Fruit fly (Drosophila melanogaster) whole organism, embryonic: ENCODE data around the gene Ing5.

Source experiments
- Atf6 ChIP-seq: fragments of 200-800 bp; sonication (Bioruptor generic); IDR thresholded peaks from 2 replicates; pipeline ENCODE4 v1.3.6; 2022; ENCODE audit warnings: missing biosample characterization, missing genetic modification characterization
- B-H1 ChIP-seq: fragments of 200-800 bp; sonication (Bioruptor generic); IDR thresholded peaks from 3 replicates; pipeline ENCODE4 v1.3.6; 2022; ENCODE audit warnings: missing biosample characterization, missing genetic modification characterization
- BEAF-32 ChIP-seq: fragments of 200-800 bp; sonication (Bioruptor generic); optimal IDR thresholded peaks from 3 replicates; lab custom pipeline; 2017; ENCODE audit warnings: missing biosample characterization, missing genetic modification characterization, mild to moderate bottlenecking, moderate library complexity, missing genetic modification reagents
- CG10565 ChIP-seq: fragments of 200-800 bp; sonication (Bioruptor generic); optimal IDR thresholded peaks from 3 replicates; lab custom pipeline; 2016; ENCODE audit warnings: missing biosample characterization, mild to moderate bottlenecking, missing genetic modification characterization
- CG11695 ChIP-seq: fragments of 200-800 bp; sonication (Bioruptor generic); IDR thresholded peaks from 3 replicates; pipeline ENCODE4 v1.3.6; 2022; ENCODE audit warnings: missing biosample characterization, missing genetic modification characterization
- CG12071 ChIP-seq: fragments of 200-800 bp; sonication (Bioruptor generic); optimal IDR thresholded peaks from 3 replicates; lab custom pipeline; 2018; ENCODE audit warnings: missing biosample characterization, mild to moderate bottlenecking, missing genetic modification characterization
- CG1832 ChIP-seq: fragments of 200-800 bp; sonication (Bioruptor generic); optimal IDR thresholded peaks from 2 replicates; lab custom pipeline; 2017; ENCODE audit warnings: missing biosample characterization, mild to moderate bottlenecking, missing genetic modification characterization, inconsistent platforms
- CG18599 ChIP-seq: fragments of 200-800 bp; sonication (Bioruptor generic); optimal IDR thresholded peaks from 3 replicates; lab custom pipeline; 2017; ENCODE audit warnings: missing biosample characterization, missing genetic modification characterization, mild to moderate bottlenecking, moderate library complexity, missing genetic modification reagents
- CG2120 ChIP-seq: fragments of 200-800 bp; sonication (Bioruptor generic); optimal IDR thresholded peaks from 3 replicates; lab custom pipeline; 2016; ENCODE audit warnings: missing biosample characterization, missing genetic modification characterization
- CG3281 ChIP-seq: fragments of 200-800 bp; sonication (Bioruptor generic); optimal IDR thresholded peaks from 3 replicates; lab custom pipeline; 2017; ENCODE audit warnings: missing biosample characterization, mild to moderate bottlenecking, missing genetic modification characterization
- CG3407 ChIP-seq: fragments of 200-800 bp; sonication (Bioruptor generic); optimal IDR thresholded peaks from 2 replicates; lab custom pipeline; 2018; ENCODE audit warnings: missing biosample characterization, mild to moderate bottlenecking, missing genetic modification characterization
- CG3847 ChIP-seq: fragments of 200-800 bp; sonication (Bioruptor generic); IDR thresholded peaks from 2 replicates; pipeline ENCODE4 v1.3.6; 2022; ENCODE audit warnings: missing biosample characterization, missing genetic modification characterization
- CG4282 ChIP-seq: fragments of 200-800 bp; sonication (Bioruptor generic); optimal IDR thresholded peaks from 2 replicates; lab custom pipeline; 2016; ENCODE audit warnings: missing biosample characterization, missing genetic modification characterization
- CG5245 ChIP-seq: fragments of 200-800 bp; sonication (Bioruptor generic); optimal IDR thresholded peaks from 3 replicates; lab custom pipeline; 2016; ENCODE audit warnings: missing biosample characterization, missing genetic modification characterization
- CG6254 ChIP-seq: fragments of 200-800 bp; sonication (Bioruptor generic); optimal IDR thresholded peaks from 3 replicates; lab custom pipeline; 2017; ENCODE audit warnings: mild to moderate bottlenecking, missing biosample characterization, missing genetic modification reagents, missing genetic modification characterization
- CG6654 ChIP-seq: fragments of 200-800 bp; sonication (Bioruptor generic); optimal IDR thresholded peaks from 2 replicates; lab custom pipeline; 2017; ENCODE audit warnings: missing biosample characterization, mild to moderate bottlenecking, missing genetic modification characterization
- CG7839 ChIP-seq: fragments of 200-800 bp; sonication (Bioruptor generic); optimal IDR thresholded peaks from 3 replicates; lab custom pipeline; 2018; ENCODE audit warnings: missing biosample characterization, mild to moderate bottlenecking, missing genetic modification characterization, moderate library complexity
- CG8388 ChIP-seq: fragments of 200-800 bp; sonication (Bioruptor generic); optimal IDR thresholded peaks from 2 replicates; lab custom pipeline; 2019; ENCODE audit warnings: missing biosample characterization, mild to moderate bottlenecking, missing genetic modification characterization, moderate library complexity
- CG9437 ChIP-seq: fragments of 200-800 bp; sonication (Bioruptor generic); optimal IDR thresholded peaks from 2 replicates; lab custom pipeline; 2018; ENCODE audit warnings: missing biosample characterization, mild to moderate bottlenecking, missing genetic modification characterization
- CG9609 ChIP-seq: fragments of 200-800 bp; sonication (Bioruptor generic); optimal IDR thresholded peaks from 3 replicates; lab custom pipeline; 2016; ENCODE audit warnings: missing biosample characterization, missing genetic modification characterization
- CG9932 ChIP-seq: fragments of 200-800 bp; sonication (Bioruptor generic); IDR thresholded peaks from 2 replicates; pipeline ENCODE4 v1.3.6; 2022; ENCODE audit warnings: missing biosample characterization, missing genetic modification characterization
- Dek ChIP-seq: fragments of 200-800 bp; sonication (Bioruptor generic); optimal IDR thresholded peaks from 3 replicates; lab custom pipeline; 2019; ENCODE audit warnings: missing biosample characterization, mild to moderate bottlenecking, missing genetic modification characterization, moderate library complexity
- Doc3 ChIP-seq: fragments of 200-800 bp; sonication (Bioruptor generic); IDR thresholded peaks from 3 replicates; pipeline ENCODE4 v1.3.6; 2022; ENCODE audit warnings: missing biosample characterization, missing genetic modification characterization; ENCODE audit not compliant: partially characterized antibody
- HHEX ChIP-seq: fragments of 200-800 bp; sonication (Bioruptor generic); optimal IDR thresholded peaks from 3 replicates; lab custom pipeline; 2017; ENCODE audit warnings: missing biosample characterization, mild to moderate bottlenecking, missing genetic modification characterization, missing genetic modification reagents
- HLH3B ChIP-seq: fragments of 200-800 bp; sonication (Bioruptor generic); IDR thresholded peaks from 2 replicates; pipeline ENCODE4 v1.3.6; 2022; ENCODE audit warnings: missing biosample characterization, missing genetic modification characterization
- HLHmδ ChIP-seq: fragments of 200-800 bp; sonication (Bioruptor generic); optimal IDR thresholded peaks from 2 replicates; lab custom pipeline; 2018; ENCODE audit warnings: missing biosample characterization, mild to moderate bottlenecking, missing genetic modification characterization, moderate library complexity
- Mes4 ChIP-seq: fragments of 200-800 bp; sonication (Bioruptor generic); optimal IDR thresholded peaks from 2 replicates; lab custom pipeline; 2016; ENCODE audit warnings: missing biosample characterization, missing genetic modification characterization
- Nf-YA ChIP-seq: fragments of 200-800 bp; sonication (Bioruptor generic); IDR thresholded peaks from 2 replicates; pipeline ENCODE4 v1.3.6; 2022; ENCODE audit warnings: missing biosample characterization, missing genetic modification characterization
- Nf-YB ChIP-seq: fragments of 200-800 bp; sonication (Bioruptor generic); optimal IDR thresholded peaks from 3 replicates; lab custom pipeline; 2019; ENCODE audit warnings: missing biosample characterization, mild to moderate bottlenecking, missing genetic modification characterization, moderate library complexity
- Oli ChIP-seq: fragments of 200-800 bp; sonication (Bioruptor generic); optimal IDR thresholded peaks from 2 replicates; lab custom pipeline; 2018; ENCODE audit warnings: missing biosample characterization, mild to moderate bottlenecking, missing genetic modification characterization, moderate library complexity
- Optix ChIP-seq: fragments of 200-800 bp; sonication (Bioruptor generic); IDR thresholded peaks from 3 replicates; pipeline ENCODE4 v1.3.6; 2022; ENCODE audit warnings: missing biosample characterization, missing genetic modification characterization
- Scr ChIP-seq: fragments of 200-800 bp; sonication (Bioruptor generic); IDR thresholded peaks from 2 replicates; pipeline ENCODE4 v1.3.6; 2022; ENCODE audit warnings: missing biosample characterization, missing genetic modification characterization; ENCODE audit not compliant: partially characterized antibody
- Spps ChIP-seq: fragments of 200-800 bp; sonication (Bioruptor generic); optimal IDR thresholded peaks from 2 replicates; lab custom pipeline; 2018; ENCODE audit warnings: missing biosample characterization, mild to moderate bottlenecking, missing genetic modification characterization
- Trl ChIP-seq, 3 experiments: fragments of >200 bp in 2 of 3; fragments of 200-800 bp in 1 of 3; sonication (Bioruptor generic) in 1 of 3; optimal IDR thresholded peaks; 2 replicates in 1 of 3; 3 replicates in 2 of 3; lab custom pipeline; 2016 to 2017; ENCODE audit warnings: missing biosample characterization in 1 of 3, missing genetic modification characterization in 1 of 3
- amos ChIP-seq: fragments of 200-800 bp; sonication (Bioruptor generic); IDR thresholded peaks from 2 replicates; pipeline ENCODE4 v1.3.6; 2022; ENCODE audit warnings: missing biosample characterization, missing genetic modification characterization; ENCODE audit not compliant: partially characterized antibody
- aop ChIP-seq: fragments of 200-800 bp; sonication (Bioruptor generic); IDR thresholded peaks from 2 replicates; pipeline ENCODE4 v1.3.6; 2022; ENCODE audit warnings: missing biosample characterization, missing genetic modification characterization
- chm ChIP-seq: fragments of 200-800 bp; sonication (Bioruptor generic); IDR thresholded peaks from 2 replicates; pipeline ENCODE4 v1.3.6; 2022; ENCODE audit warnings: missing biosample characterization, missing genetic modification characterization
- da ChIP-seq: fragments of 200-800 bp; sonication (Bioruptor generic); optimal IDR thresholded peaks from 2 replicates; lab custom pipeline; 2016; ENCODE audit warnings: missing biosample characterization, missing genetic modification characterization
- danr ChIP-seq: fragments of 200-800 bp; sonication (Bioruptor generic); IDR thresholded peaks from 2 replicates; pipeline ENCODE4 v1.3.6; 2022; ENCODE audit warnings: missing biosample characterization, missing genetic modification characterization
- dmrt11E ChIP-seq: fragments of 200-800 bp; sonication (Bioruptor generic); optimal IDR thresholded peaks from 3 replicates; lab custom pipeline; 2018; ENCODE audit warnings: missing biosample characterization, mild to moderate bottlenecking, missing genetic modification characterization, moderate library complexity
- ewg ChIP-seq: fragments of 200-800 bp; sonication (Bioruptor generic); optimal IDR thresholded peaks from 3 replicates; lab custom pipeline; 2017; ENCODE audit warnings: mild to moderate bottlenecking, missing biosample characterization, missing genetic modification reagents, missing genetic modification characterization
- fru ChIP-seq: fragments of >200 bp; optimal IDR thresholded peaks from 2 replicates; lab custom pipeline; 2017
- hth ChIP-seq: fragments of >200 bp; optimal IDR thresholded peaks from 2 replicates; lab custom pipeline; 2017; ENCODE audit warnings: inconsistent platforms
- nerfin-2 ChIP-seq: fragments of 200-800 bp; sonication (Bioruptor generic); IDR thresholded peaks from 2 replicates; pipeline ENCODE4 v1.3.6; 2022; ENCODE audit warnings: missing biosample characterization, missing genetic modification characterization; ENCODE audit not compliant: partially characterized antibody
- pzg ChIP-seq: fragments of 200-800 bp; sonication (Bioruptor generic); optimal IDR thresholded peaks from 3 replicates; lab custom pipeline; 2018; ENCODE audit warnings: missing biosample characterization, mild to moderate bottlenecking, missing genetic modification characterization, moderate library complexity
- repo ChIP-seq: fragments of 200-800 bp; sonication (Bioruptor generic); optimal IDR thresholded peaks from 2 replicates; lab custom pipeline; 2016; ENCODE audit warnings: missing biosample characterization, missing genetic modification characterization
- row ChIP-seq: fragments of 200-800 bp; sonication (Bioruptor generic); IDR thresholded peaks from 3 replicates; pipeline ENCODE4 v1.3.6; 2022; ENCODE audit warnings: missing biosample characterization, missing genetic modification characterization
- sim ChIP-seq: fragments of 200-800 bp; sonication (Bioruptor generic); IDR thresholded peaks from 2 replicates; pipeline ENCODE4 v1.3.6; 2022; ENCODE audit warnings: missing biosample characterization, missing genetic modification characterization
- sisA ChIP-seq: fragments of 200-800 bp; sonication (Bioruptor generic); IDR thresholded peaks from 2 replicates; pipeline ENCODE4 v1.3.6; 2022; ENCODE audit warnings: missing biosample characterization, missing genetic modification characterization
- trem ChIP-seq: fragments of 200-800 bp; optimal IDR thresholded peaks from 3 replicates; lab custom pipeline; 2019; ENCODE audit warnings: missing biosample characterization, mild to moderate bottlenecking, missing genetic modification characterization, moderate library complexity

The Ing5 gene

DNA sequence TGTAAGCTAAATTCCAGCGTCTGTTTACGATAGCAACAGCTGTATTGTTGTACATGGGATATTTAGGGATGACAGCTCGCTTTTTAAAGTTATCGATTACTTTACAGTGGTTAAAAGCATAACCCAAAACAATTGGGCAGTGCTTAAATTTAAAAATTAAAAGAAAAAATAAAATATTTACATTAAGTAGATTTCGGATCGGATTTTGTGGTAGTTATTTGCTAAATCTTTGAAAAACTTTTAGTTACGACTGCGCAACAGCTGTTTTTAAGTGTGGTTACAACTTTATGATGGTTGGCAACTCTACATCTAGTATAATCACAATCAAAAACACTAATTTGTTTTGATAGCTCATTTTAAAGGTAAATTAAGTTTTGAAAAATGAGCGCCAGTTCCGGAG is at the start of gene Ing5, which contains the start of gene CG7099 (continued):
- peak; percentile 87 for TF ChIP-seq aop (GFP tag; lab: Robert Waterston, UW)
- TF ChIP-seq HLHmδ (GFP tag; lab: Kevin White, UChicago) = no peak
- TF ChIP-seq CG3281 (GFP tag; lab: Kevin White, UChicago) = peak; percentile 95
- TF ChIP-seq Nf-YB = peak; percentile 83
- TF ChIP-seq Dek (tag; lab: Kevin White, UChicago) = peak; percentile 94
- no peak for TF ChIP-seq Trl (optimal IDR thresholded peaks at IDR 0.05; lab: Kevin White, UChicago)
- TF ChIP-seq Trl (GFP tag; optimal IDR thresholded peaks at IDR 0.05; lab: Kevin White, UChicago) = peak; percentile 91
- peak; percentile 97 for TF ChIP-seq sisA (GFP tag; lab: Robert Waterston, UW)
- TF ChIP-seq HHEX (GFP tag; lab: Kevin White, UChicago) = peak; percentile 95
- TF ChIP-seq CG18599 (GFP tag; lab: Kevin White, UChicago) = peak; percentile 96
- TF ChIP-seq CG3847 (GFP tag; lab: Robert Waterston, UW) = peak; percentile 97
- peak; percentile 96 for TF ChIP-seq dmrt11E
- peak; percentile 93 for TF ChIP-seq ewg (GFP tag; lab: Kevin White, UChicago)
- peak; percentile 95 for TF ChIP-seq trem
- peak; percentile 70 for TF ChIP-seq BEAF-32 (GFP tag; lab: Kevin White, UChicago)
- TF ChIP-seq Atf6 (GFP tag; lab: Robert Waterston, UW) = peak; percentile 96
- peak; percentile 57 for TF ChIP-seq pzg (GFP tag; lab: Kevin White, UChicago)
- TF ChIP-seq sim = peak; percentile 82; the same call in 1 of the 2 replicates
- TF ChIP-seq CG7839 (tag; lab: Kevin White, UChicago) = peak; percentile 97
- peak; percentile 94 for TF ChIP-seq Oli (tag; lab: Kevin White, UChicago)
- peak; percentile 71 for TF ChIP-seq repo (GFP tag; lab: Kevin White, UChicago)
- TF ChIP-seq Nf-YA (GFP tag; lab: Robert Waterston, UW) = peak; percentile 89
- TF ChIP-seq CG6654 (GFP tag; lab: Kevin White, UChicago) = peak; percentile 80
- peak; percentile 61 for TF ChIP-seq CG10565
- peak; percentile 56 for TF ChIP-seq amos
- TF ChIP-seq CG8388 (GFP tag; lab: Kevin White, UChicago) = peak; percentile 94
- peak; percentile 67 for TF ChIP-seq Scr
- peak; percentile 92 for TF ChIP-seq Spps
- TF ChIP-seq CG9932 (GFP tag; lab: Robert Waterston, UW) = peak; percentile 99
- TF ChIP-seq da (GFP tag; lab: Kevin White, UChicago) = peak; percentile 83
- peak; percentile 90 for TF ChIP-seq danr (GFP tag; lab: Robert Waterston, UW)
- TF ChIP-seq CG6254 (GFP tag; lab: Kevin White, UChicago) = peak; percentile 87
- TF ChIP-seq CG5245 (GFP tag; lab: Kevin White, UChicago) = peak; percentile 95
- peak; percentile 75 for TF ChIP-seq Mes4 (GFP tag; lab: Kevin White, UChicago)
- TF ChIP-seq CG9609 (GFP tag; lab: Kevin White, UChicago) = peak; percentile 86
- TF ChIP-seq fru = no peak
- TF ChIP-seq Doc3 (GFP tag; lab: Robert Waterston, UW) = 0 out of 3 replicates have a peak, but pooled peaks have one; percentile 49
- peak; percentile 71 for TF ChIP-seq nerfin-2
- peak; percentile 86; the same call in 2 of the 3 replicates for TF ChIP-seq Optix
- peak; percentile 86 for TF ChIP-seq CG9437 (GFP tag; lab: Kevin White, UChicago)
- TF ChIP-seq row = peak; percentile 99
- TF ChIP-seq CG12071 = no peak
- TF ChIP-seq CG3407 (GFP tag; lab: Kevin White, UChicago) = peak; percentile 92
- TF ChIP-seq CG11695 (GFP tag; lab: Robert Waterston, UW) = peak; percentile 94
- no peak for TF ChIP-seq hth
- TF ChIP-seq B-H1 (GFP tag; lab: Robert Waterston, UW) = peak; percentile 95
- TF ChIP-seq CG4282 = peak; percentile 91
- TF ChIP-seq chm (GFP tag; lab: Robert Waterston, UW) = peak; percentile 94
- peak; percentile 96 for TF ChIP-seq HLH3B (GFP tag; lab: Robert Waterston, UW)
- peak; percentile 97 for TF ChIP-seq CG2120 (GFP tag; lab: Kevin White, UChicago)
- no peak for TF ChIP-seq CG1832 (GFP tag; lab: Kevin White, UChicago)
